In the genomic region with DNA sequence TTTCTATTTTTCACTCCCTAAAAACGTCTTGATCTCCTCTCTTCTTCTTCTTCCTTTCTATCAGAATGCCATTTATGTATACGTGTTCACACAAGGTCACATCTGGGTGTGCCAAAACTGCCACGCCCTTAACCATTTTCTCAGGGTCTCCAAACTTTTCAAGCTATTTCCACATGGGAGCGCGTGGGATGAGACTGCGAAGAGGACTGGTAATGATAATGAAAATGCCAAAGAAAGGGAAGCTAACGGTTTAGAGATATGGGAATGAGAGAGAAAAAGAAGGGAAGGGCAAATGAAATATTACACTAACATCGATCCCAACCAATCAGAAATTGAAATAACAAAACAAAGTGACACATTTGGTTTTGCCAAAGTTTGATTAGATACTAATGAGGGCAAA, we compare ENCODE assay signal across 3 worm cellular contexts.
TF ChIP-seq lines count a peak whose summit lies in the region.

No protein-coding gene starts in this region.

TF ChIP-seq in whole organism, L1 larva, 84 proteins besides CTCF, POLR2A, EP300 and RAD21 (continued from another document):
- TF ChIP-seq efl-1 (optimal IDR thresholded peaks at IDR 0.05; lab: Kevin White, UChicago) (peak in 1 of 2 experiments; percentile 3), efl-1 (GFP tag; optimal IDR thresholded peaks at IDR 0.05 in 1 of 2; lab: Kevin White, UChicago) (peak in 1 of 2 experiments; percentile 6), nhr-77 (tag; optimal IDR thresholded peaks at IDR 0.05; lab: Kevin White, UChicago) (peak; percentile 15), xbp-1 (tag; optimal IDR thresholded peaks at IDR 0.05; lab: Kevin White, UChicago) (peak; percentile 5), ceh-63 (GFP tag; optimal IDR thresholded peaks at IDR 0.05; lab: Kevin White, UChicago) (no peak), elt-3 (tag; optimal IDR thresholded peaks at IDR 0.05; lab: Kevin White, UChicago) (peak; percentile 55 to 95 (median 86)), lsy-2 (tag; optimal IDR thresholded peaks at IDR 0.05; lab: Kevin White, UChicago) (peak; percentile 22 to 47), ztf-11 (tag; optimal IDR thresholded peaks at IDR 0.05; lab: Kevin White, UChicago) (no peak), nhr-47 (tag; optimal IDR thresholded peaks at IDR 0.05; lab: Kevin White, UChicago) (peak; percentile 22), lin-14 (GFP tag; optimal IDR thresholded peaks at IDR 0.05; lab: Kevin White, UChicago) (peak; percentile 94), tbx-2 (tag; optimal IDR thresholded peaks at IDR 0.05; lab: Kevin White, UChicago) (peak; percentile 37), nhr-20 (tag; optimal IDR thresholded peaks at IDR 0.05; lab: Kevin White, UChicago) (peak; percentile 78)

TF ChIP-seq in whole organism, L2 larva, 48 proteins besides CTCF, POLR2A, EP300 and RAD21 (continued from another document):
- TF ChIP-seq unc-62 (GFP tag; optimal IDR thresholded peaks at IDR 0.05; lab: Kevin White, UChicago) = no peak
- no peak for TF ChIP-seq ceh-82 (tag; optimal IDR thresholded peaks at IDR 0.05; lab: Kevin White, UChicago)
- TF ChIP-seq peb-1 (tag; optimal IDR thresholded peaks at IDR 0.05; lab: Kevin White, UChicago) = no peak
- peak; percentile 60 for TF ChIP-seq nhr-6 (tag; optimal IDR thresholded peaks at IDR 0.05; lab: Kevin White, UChicago)
- no peak for TF ChIP-seq snpc-4 (tag; optimal IDR thresholded peaks at IDR 0.05; lab: Kevin White, UChicago)
- peak; percentile 89 for TF ChIP-seq sma-3 (GFP tag; optimal IDR thresholded peaks at IDR 0.05; lab: Kevin White, UChicago)
- TF ChIP-seq sma-9 (GFP tag; optimal IDR thresholded peaks at IDR 0.05; lab: Kevin White, UChicago) = peak; percentile 44
- TF ChIP-seq sma-9 (tag; optimal IDR thresholded peaks at IDR 0.05; lab: Kevin White, UChicago) = no peak
- TF ChIP-seq fos-1 (tag; optimal IDR thresholded peaks at IDR 0.05; lab: Kevin White, UChicago) = peak; percentile 39
- TF ChIP-seq unc-55 (GFP tag; optimal IDR thresholded peaks at IDR 0.05; lab: Kevin White, UChicago) = no peak
- TF ChIP-seq lin-11 (tag; optimal IDR thresholded peaks at IDR 0.05; lab: Kevin White, UChicago) = no peak
- no peak for TF ChIP-seq ztf-1 (GFP tag; conservative IDR thresholded peaks at IDR 0.05; lab: Robert Waterston, UW)
- no peak for TF ChIP-seq ztf-4 (tag; optimal IDR thresholded peaks at IDR 0.05; lab: Kevin White, UChicago)
- TF ChIP-seq C34F6.9 (tag; optimal IDR thresholded peaks at IDR 0.05; lab: Kevin White, UChicago) = no peak
- TF ChIP-seq nhr-21 (tag; optimal IDR thresholded peaks at IDR 0.05; lab: Kevin White, UChicago) = peak; percentile 47
- no peak for TF ChIP-seq nhr-12 (tag; optimal IDR thresholded peaks at IDR 0.05; lab: Kevin White, UChicago)
- TF ChIP-seq nhr-10 (tag; optimal IDR thresholded peaks at IDR 0.05; lab: Kevin White, UChicago) = no peak
- TF ChIP-seq mab-5 (tag; optimal IDR thresholded peaks at IDR 0.05; lab: Kevin White, UChicago) = no peak
- no peak for TF ChIP-seq nhr-237 (tag; optimal IDR thresholded peaks at IDR 0.05; lab: Kevin White, UChicago)
- TF ChIP-seq blmp-1 (tag; optimal IDR thresholded peaks at IDR 0.05; lab: Kevin White, UChicago; ENCODE audit: insufficient read depth) = peak; percentile 86
- TF ChIP-seq gmeb-1 (tag; optimal IDR thresholded peaks at IDR 0.05; lab: Kevin White, UChicago) = no peak

TF ChIP-seq in whole organism, L4 larva, 104 proteins besides CTCF, POLR2A, EP300 and RAD21 (continued from another document):
- TF ChIP-seq daf-12 (tag; optimal IDR thresholded peaks at IDR 0.05; lab: Kevin White, UChicago) (no peak), nhr-42 (GFP tag; IDR thresholded peaks at IDR 0.05; lab: Robert Waterston, UW) (no peak), ceh-20 (GFP tag; IDR thresholded peaks at IDR 0.05; lab: Robert Waterston, UW) (no peak), egl-43 (GFP tag; IDR thresholded peaks at IDR 0.05; lab: Robert Waterston, UW) (no peak), lin-29 (GFP tag; IDR thresholded peaks at IDR 0.05; lab: Robert Waterston, UW) (no peak), lin-39 (tag; optimal IDR thresholded peaks at IDR 0.05; lab: Kevin White, UChicago) (no peak), php-3 (GFP tag; IDR thresholded peaks at IDR 0.05; lab: Robert Waterston, UW) (no peak), nhr-28 (tag; optimal IDR thresholded peaks at IDR 0.05; lab: Kevin White, UChicago) (peak; percentile 54), nhr-111 (GFP tag; optimal IDR thresholded peaks at IDR 0.05; lab: Kevin White, UChicago) (no peak), dve-1 (tag; optimal IDR thresholded peaks at IDR 0.05; lab: Kevin White, UChicago; ENCODE audit: insufficient read depth) (no peak), dpl-1 (GFP tag; optimal IDR thresholded peaks at IDR 0.05; lab: Kevin White, UChicago) (no peak), mes-2 (tag; optimal IDR thresholded peaks at IDR 0.05; lab: Kevin White, UChicago; ENCODE audit: poor library complexity, severe bottlenecking) (peak; percentile 16), aha-1 (tag; lab: Kevin White, UChicago) (peak; percentile 81), ztf-11 (tag; optimal IDR thresholded peaks at IDR 0.05; lab: Kevin White, UChicago) (no peak), nhr-76 (tag; optimal IDR thresholded peaks at IDR 0.05; lab: Kevin White, UChicago) (no peak), dmd-6 (GFP tag; IDR thresholded peaks at IDR 0.05; lab: Robert Waterston, UW) (0 out of 2 replicates have a peak, but pooled peaks have one; percentile 18), hlh-11 (tag; optimal IDR thresholded peaks at IDR 0.05; lab: Kevin White, UChicago) (peak; percentile 36), F44E2.7 (GFP tag; IDR thresholded peaks at IDR 0.05; lab: Robert Waterston, UW) (no peak)
TF ChIP-seq in whole organism, L4 larva: peak in this region for 10.
